Fruit fly (Drosophila melanogaster) whole organism, embryonic: ENCODE measurements around the gene Mst85C.

Experiments used
- Atf3 ChIP-seq: fragments of 200-800 bp; sonication (Bioruptor generic); optimal IDR thresholded peaks from 3 replicates; lab custom pipeline; 2016; ENCODE audit warnings: missing biosample characterization, missing genetic modification characterization
- Blimp-1 ChIP-seq: fragments of 200-800 bp; sonication (Bioruptor generic); optimal IDR thresholded peaks from 3 replicates; lab custom pipeline; 2018; ENCODE audit warnings: missing biosample characterization, missing genetic modification characterization, mild to moderate bottlenecking, moderate library complexity, missing genetic modification reagents
- CG10209 ChIP-seq: fragments of 200-800 bp; sonication (Bioruptor generic); optimal IDR thresholded peaks from 3 replicates; lab custom pipeline; 2017; ENCODE audit warnings: missing biosample characterization, mild to moderate bottlenecking, missing genetic modification characterization, missing genetic modification reagents
- CG12104 ChIP-seq: fragments of 200-800 bp; sonication (Bioruptor generic); optimal IDR thresholded peaks from 3 replicates; lab custom pipeline; 2016; ENCODE audit warnings: missing biosample characterization, missing genetic modification characterization
- CG12659 ChIP-seq: fragments of 200-800 bp; sonication (Bioruptor generic); optimal IDR thresholded peaks from 3 replicates; lab custom pipeline; 2017; ENCODE audit warnings: mild to moderate bottlenecking, missing biosample characterization, missing genetic modification reagents, missing genetic modification characterization
- CG12942 ChIP-seq: fragments of 200-800 bp; sonication (Bioruptor generic); optimal IDR thresholded peaks from 3 replicates; lab custom pipeline; 2016; ENCODE audit warnings: missing biosample characterization, missing genetic modification characterization
- CG13296 ChIP-seq: fragments of 200-800 bp; sonication (Bioruptor generic); optimal IDR thresholded peaks from 3 replicates; lab custom pipeline; 2018; ENCODE audit warnings: missing biosample characterization, mild to moderate bottlenecking, missing genetic modification characterization
- CG14860 ChIP-seq: fragments of 200-800 bp; sonication (Bioruptor generic); IDR thresholded peaks from 3 replicates; pipeline ENCODE4 v1.3.6; 2022; ENCODE audit warnings: missing biosample characterization, missing genetic modification characterization; ENCODE audit not compliant: partially characterized antibody
- CG15514 ChIP-seq: fragments of 200-800 bp; sonication (Bioruptor generic); optimal IDR thresholded peaks from 3 replicates; lab custom pipeline; 2017; ENCODE audit warnings: missing biosample characterization, missing genetic modification characterization, mild to moderate bottlenecking, moderate library complexity, missing genetic modification reagents
- CG15696 ChIP-seq: fragments of 200-800 bp; sonication (Bioruptor generic); optimal IDR thresholded peaks from 2 replicates; lab custom pipeline; 2019; ENCODE audit warnings: missing biosample characterization, mild to moderate bottlenecking, missing genetic modification characterization, moderate library complexity
- CG16815 ChIP-seq: fragments of 200-800 bp; sonication (Bioruptor generic); optimal IDR thresholded peaks from 3 replicates; lab custom pipeline; 2017; ENCODE audit warnings: missing biosample characterization, mild to moderate bottlenecking, missing genetic modification characterization
- CG16863 ChIP-seq: fragments of 200-800 bp; sonication (Bioruptor generic); optimal IDR thresholded peaks from 3 replicates; lab custom pipeline; 2016; ENCODE audit warnings: missing biosample characterization, missing genetic modification characterization
- CG3281 ChIP-seq: fragments of 200-800 bp; sonication (Bioruptor generic); optimal IDR thresholded peaks from 3 replicates; lab custom pipeline; 2017; ENCODE audit warnings: missing biosample characterization, mild to moderate bottlenecking, missing genetic modification characterization
- CG3407 ChIP-seq: fragments of 200-800 bp; sonication (Bioruptor generic); optimal IDR thresholded peaks from 2 replicates; lab custom pipeline; 2018; ENCODE audit warnings: missing biosample characterization, mild to moderate bottlenecking, missing genetic modification characterization
- CG34376 ChIP-seq: fragments of 200-800 bp; sonication (Bioruptor generic); optimal IDR thresholded peaks from 2 replicates; lab custom pipeline; 2018; ENCODE audit warnings: missing biosample characterization, mild to moderate bottlenecking, missing genetic modification characterization
- CG43689 ChIP-seq: fragments of 200-800 bp; sonication (Bioruptor generic); IDR thresholded peaks from 2 replicates; pipeline ENCODE4 v1.3.6; 2022; ENCODE audit warnings: missing biosample characterization, missing genetic modification characterization
- CG4820 ChIP-seq: fragments of 200-800 bp; sonication (Bioruptor generic); optimal IDR thresholded peaks from 3 replicates; lab custom pipeline; 2016; ENCODE audit warnings: missing biosample characterization, missing genetic modification characterization
- CG6654 ChIP-seq: fragments of 200-800 bp; sonication (Bioruptor generic); optimal IDR thresholded peaks from 2 replicates; lab custom pipeline; 2017; ENCODE audit warnings: missing biosample characterization, mild to moderate bottlenecking, missing genetic modification characterization
- Chrac-16 ChIP-seq: fragments of 200-800 bp; sonication (Bioruptor generic); optimal IDR thresholded peaks from 3 replicates; lab custom pipeline; 2016; ENCODE audit warnings: missing biosample characterization, missing genetic modification characterization
- CoRest ChIP-seq: fragments of 200-800 bp; sonication (Bioruptor generic); optimal IDR thresholded peaks from 3 replicates; lab custom pipeline; 2018; ENCODE audit warnings: missing biosample characterization, mild to moderate bottlenecking, missing genetic modification characterization, moderate library complexity
- Deaf1 ChIP-seq: fragments of 200-800 bp; optimal IDR thresholded peaks from 3 replicates; lab custom pipeline; 2019; ENCODE audit warnings: missing biosample characterization, mild to moderate bottlenecking, missing genetic modification characterization, moderate library complexity
- Dll ChIP-seq: fragments of 200-800 bp; sonication (Bioruptor generic); IDR thresholded peaks from 4 replicates; pipeline ENCODE4 v1.3.6; 2022; ENCODE audit warnings: missing biosample characterization, missing genetic modification characterization; ENCODE audit not compliant: partially characterized antibody
- Doc2 ChIP-seq: fragments of 200-800 bp; sonication (Bioruptor generic); IDR thresholded peaks from 2 replicates; pipeline ENCODE4 v1.3.6; 2022; ENCODE audit warnings: missing biosample characterization, missing genetic modification characterization
- HLH54F ChIP-seq: fragments of 200-800 bp; sonication (Bioruptor generic); optimal IDR thresholded peaks from 3 replicates; lab custom pipeline; 2016; ENCODE audit warnings: missing biosample characterization, missing genetic modification characterization
- Hmr ChIP-seq: fragments of 200-800 bp; sonication (Bioruptor generic); optimal IDR thresholded peaks from 3 replicates; lab custom pipeline; 2017; ENCODE audit warnings: mild to moderate bottlenecking, missing biosample characterization, missing genetic modification reagents, missing genetic modification characterization
- Hr78 ChIP-seq, 2 experiments: fragments of 200-800 bp in 1 of 2; fragments of >200 bp in 1 of 2; sonication (Bioruptor generic) in 1 of 2; optimal IDR thresholded peaks; 2 replicates each; lab custom pipeline; 2017 to 2019; ENCODE audit warnings: missing biosample characterization in 2 of 2, missing genetic modification characterization in 2 of 2, mild to moderate bottlenecking in 1 of 2, moderate library complexity in 1 of 2
- Lhr ChIP-seq: fragments of 200-800 bp; sonication (Bioruptor generic); optimal IDR thresholded peaks from 3 replicates; lab custom pipeline; 2017; ENCODE audit warnings: mild to moderate bottlenecking, missing biosample characterization, missing genetic modification reagents, missing genetic modification characterization
- Lpt ChIP-seq: fragments of >200 bp; optimal IDR thresholded peaks from 2 replicates; lab custom pipeline; 2018; ENCODE audit warnings: missing biosample characterization, missing genetic modification characterization
- PHDP ChIP-seq: fragments of 200-800 bp; sonication (Bioruptor generic); optimal IDR thresholded peaks from 3 replicates; lab custom pipeline; 2018; ENCODE audit warnings: missing biosample characterization, mild to moderate bottlenecking, missing genetic modification characterization, moderate library complexity
- Ssrp ChIP-seq: fragments of 200-800 bp; sonication (Bioruptor generic); optimal IDR thresholded peaks from 2 replicates; lab custom pipeline; 2018; ENCODE audit warnings: missing biosample characterization, mild to moderate bottlenecking, missing genetic modification characterization, moderate library complexity
- TFAM ChIP-seq: fragments of 200-800 bp; sonication (Bioruptor generic); optimal IDR thresholded peaks from 2 replicates; lab custom pipeline; 2017; ENCODE audit warnings: missing biosample characterization, missing genetic modification characterization, inconsistent platforms
- Taf1 ChIP-seq: fragments of 200-800 bp; sonication (Bioruptor generic); IDR thresholded peaks from 2 replicates; pipeline ENCODE4 v1.3.6; 2022; ENCODE audit warnings: missing biosample characterization, missing genetic modification characterization
- Vsx1 ChIP-seq: fragments of 200-800 bp; sonication (Bioruptor generic); optimal IDR thresholded peaks from 2 replicates; lab custom pipeline; 2017; ENCODE audit warnings: missing biosample characterization, mild to moderate bottlenecking, missing genetic modification characterization, missing genetic modification reagents
- fd64A ChIP-seq: fragments of 200-800 bp; sonication (Bioruptor generic); optimal IDR thresholded peaks from 3 replicates; lab custom pipeline; 2018; ENCODE audit warnings: missing biosample characterization, mild to moderate bottlenecking, missing genetic modification characterization
- jing ChIP-seq: fragments of 200-800 bp; sonication (Bioruptor generic); optimal IDR thresholded peaks from 2 replicates; lab custom pipeline; 2018; ENCODE audit warnings: missing biosample characterization, mild to moderate bottlenecking, missing genetic modification characterization
- jumu ChIP-seq: fragments of 200-800 bp; sonication (Bioruptor generic); optimal IDR thresholded peaks from 3 replicates; lab custom pipeline; 2016; ENCODE audit warnings: missing biosample characterization, missing genetic modification characterization
- lbe ChIP-seq: fragments of 200-800 bp; sonication (Bioruptor generic); optimal IDR thresholded peaks from 2 replicates; lab custom pipeline; 2016; ENCODE audit warnings: missing biosample characterization, mild to moderate bottlenecking, missing genetic modification characterization
- luna ChIP-seq: fragments of 200-800 bp; sonication (Bioruptor generic); optimal IDR thresholded peaks from 2 replicates; lab custom pipeline; 2016; ENCODE audit warnings: missing biosample characterization, missing genetic modification characterization
- pzg ChIP-seq: fragments of 200-800 bp; sonication (Bioruptor generic); optimal IDR thresholded peaks from 3 replicates; lab custom pipeline; 2018; ENCODE audit warnings: missing biosample characterization, mild to moderate bottlenecking, missing genetic modification characterization, moderate library complexity
- rib ChIP-seq: fragments of 200-800 bp; sonication (Bioruptor generic); IDR thresholded peaks from 2 replicates; pipeline ENCODE4 v1.3.6; 2022; ENCODE audit warnings: missing biosample characterization, missing genetic modification characterization
- shn ChIP-seq: fragments of 200-800 bp; sonication (Bioruptor generic); optimal IDR thresholded peaks from 3 replicates; lab custom pipeline; 2016; ENCODE audit warnings: missing biosample characterization, missing genetic modification characterization
- slou ChIP-seq: fragments of 200-800 bp; sonication (Bioruptor generic); optimal IDR thresholded peaks from 3 replicates; lab custom pipeline; 2016; ENCODE audit warnings: missing biosample characterization, missing genetic modification characterization
- sr ChIP-seq: fragments of 200-800 bp; sonication (Bioruptor generic); IDR thresholded peaks from 3 replicates; pipeline ENCODE4 v1.3.6; 2022; ENCODE audit warnings: missing biosample characterization, missing genetic modification characterization
- tap ChIP-seq: fragments of 200-800 bp; optimal IDR thresholded peaks from 3 replicates; lab custom pipeline; 2019; ENCODE audit warnings: missing biosample characterization, mild to moderate bottlenecking, missing genetic modification characterization, moderate library complexity
- twi ChIP-seq: fragments of 200-800 bp; optimal IDR thresholded peaks from 2 replicates; lab custom pipeline; 2019; ENCODE audit warnings: missing biosample characterization, mild to moderate bottlenecking, missing genetic modification characterization, moderate library complexity
- unpg ChIP-seq: fragments of 200-800 bp; sonication (Bioruptor generic); optimal IDR thresholded peaks from 3 replicates; lab custom pipeline; 2018; ENCODE audit warnings: missing biosample characterization, mild to moderate bottlenecking, missing genetic modification characterization, moderate library complexity
- yki ChIP-seq: fragments of >200 bp; optimal IDR thresholded peaks from 3 replicates; lab custom pipeline; 2018
- zfh2 ChIP-seq: fragments of 200-800 bp; sonication (Bioruptor generic); optimal IDR thresholded peaks from 2 replicates; lab custom pipeline; 2016; ENCODE audit warnings: missing biosample characterization, missing genetic modification characterization

Gene Mst85C

DNA sequence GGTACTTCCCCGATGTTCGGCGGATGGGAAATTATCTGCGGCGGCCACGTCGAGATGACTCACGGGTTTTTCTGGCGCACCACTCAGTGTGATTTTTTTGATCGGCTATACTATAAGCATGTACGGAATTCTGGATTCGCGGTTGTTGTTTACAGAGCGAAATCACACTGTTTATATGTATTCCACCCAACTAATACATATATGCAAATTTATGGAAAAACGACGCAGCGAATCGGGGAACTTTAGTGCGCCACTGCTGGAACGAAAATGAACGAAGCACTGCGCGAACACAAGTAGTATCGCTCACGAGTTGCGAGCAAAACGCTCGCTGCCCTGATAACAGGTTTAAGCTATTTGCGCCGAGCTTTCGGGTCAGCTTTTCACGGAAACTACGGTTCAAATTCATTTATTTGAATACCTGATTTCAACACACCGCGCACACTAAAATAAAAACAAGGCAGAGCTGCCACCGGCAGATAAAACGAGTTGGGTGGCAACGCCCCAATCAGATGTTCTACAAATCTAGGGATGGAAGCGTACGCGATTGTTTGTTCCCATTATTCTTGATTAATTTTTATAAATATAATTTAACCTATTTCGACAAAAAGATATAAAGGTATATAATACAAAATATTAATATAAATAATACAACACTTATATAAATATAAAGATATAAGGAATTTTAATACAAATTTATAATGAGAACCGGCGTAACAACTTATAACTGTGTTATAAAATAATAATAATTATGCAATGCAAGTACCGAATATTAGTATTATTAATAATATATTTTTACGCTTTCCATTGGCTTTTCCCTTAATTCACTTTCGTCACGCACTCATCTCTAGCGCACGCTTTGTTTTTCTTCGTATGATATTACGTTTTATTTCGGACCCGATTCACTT, 632 bp upstream of the Mst85C start, which contains the start of gene Rel (continued):
- TF ChIP-seq Lhr (GFP tag; lab: Kevin White, UChicago) (no peak), Vsx1 (GFP tag; lab: Kevin White, UChicago) (peak; percentile 28), CG12659 (GFP tag; lab: Kevin White, UChicago) (peak; percentile 81), lbe (peak; percentile 70), TFAM (GFP tag; lab: Kevin White, UChicago) (no peak), Hr78 (GFP tag; optimal IDR thresholded peaks at IDR 0.05; lab: Kevin White, UChicago) (peak in 1 of 2 experiments; percentile 34), sr (GFP tag; lab: Robert Waterston, UW) (no peak), CG15514 (peak; percentile 96), zfh2 (peak; percentile 30), CG34376 (GFP tag; lab: Kevin White, UChicago) (peak; percentile 94), pzg (GFP tag; lab: Kevin White, UChicago) (peak; percentile 67), CG13296 (GFP tag; lab: Kevin White, UChicago) (peak; percentile 75), luna (GFP tag; lab: Kevin White, UChicago) (peak; percentile 29), jumu (no peak), CG16863 (no peak), CG12942 (peak; percentile 31), fd64A (GFP tag; lab: Kevin White, UChicago) (no peak), Lpt (GFP tag; lab: Kevin White, UChicago) (no peak), Deaf1 (tag; lab: Kevin White, UChicago) (peak; percentile 98), CG12104 (GFP tag; lab: Kevin White, UChicago) (peak; percentile 66), Atf3 (GFP tag; lab: Kevin White, UChicago) (no peak), shn (peak; percentile 40), yki (lab: Kevin White, UChicago) (no peak), CG3281 (GFP tag; lab: Kevin White, UChicago) (peak; percentile 78), unpg (GFP tag; lab: Kevin White, UChicago) (peak; percentile 61), Doc2 (GFP tag; lab: Robert Waterston, UW) (no peak), tap (peak; percentile 77), Taf1 (GFP tag; lab: Robert Waterston, UW) (no peak), Chrac-16 (GFP tag; lab: Kevin White, UChicago) (peak; percentile 23), slou (GFP tag; lab: Kevin White, UChicago) (peak; percentile 23), rib (no peak), CG14860 (GFP tag; lab: Robert Waterston, UW) (no peak), CG4820 (GFP tag; lab: Kevin White, UChicago) (peak; percentile 42), Hmr (GFP tag; lab: Kevin White, UChicago) (peak; percentile 34), Blimp-1 (peak; percentile 83), CoRest (peak; percentile 90), PHDP (tag; lab: Kevin White, UChicago) (peak; percentile 69), CG16815 (GFP tag; lab: Kevin White, UChicago) (peak; percentile 32), HLH54F (GFP tag; lab: Kevin White, UChicago) (no peak), Ssrp (tag; lab: Kevin White, UChicago) (peak; percentile 75), CG6654 (GFP tag; lab: Kevin White, UChicago) (peak; percentile 26), jing (GFP tag; lab: Kevin White, UChicago) (no peak), CG43689 (no peak), twi (peak; percentile 66), CG3407 (GFP tag; lab: Kevin White, UChicago) (no peak), Dll (GFP tag; lab: Robert Waterston, UW) (no peak), CG10209 (peak; percentile 74), CG15696 (peak; percentile 78)
